Fruit fly (Drosophila melanogaster): ENCODE data around the gene Rhau.
A peak's percentile ranks its signal among the peaks of the same experiment; 100 is the strongest.

Rhau gene

DNA sequence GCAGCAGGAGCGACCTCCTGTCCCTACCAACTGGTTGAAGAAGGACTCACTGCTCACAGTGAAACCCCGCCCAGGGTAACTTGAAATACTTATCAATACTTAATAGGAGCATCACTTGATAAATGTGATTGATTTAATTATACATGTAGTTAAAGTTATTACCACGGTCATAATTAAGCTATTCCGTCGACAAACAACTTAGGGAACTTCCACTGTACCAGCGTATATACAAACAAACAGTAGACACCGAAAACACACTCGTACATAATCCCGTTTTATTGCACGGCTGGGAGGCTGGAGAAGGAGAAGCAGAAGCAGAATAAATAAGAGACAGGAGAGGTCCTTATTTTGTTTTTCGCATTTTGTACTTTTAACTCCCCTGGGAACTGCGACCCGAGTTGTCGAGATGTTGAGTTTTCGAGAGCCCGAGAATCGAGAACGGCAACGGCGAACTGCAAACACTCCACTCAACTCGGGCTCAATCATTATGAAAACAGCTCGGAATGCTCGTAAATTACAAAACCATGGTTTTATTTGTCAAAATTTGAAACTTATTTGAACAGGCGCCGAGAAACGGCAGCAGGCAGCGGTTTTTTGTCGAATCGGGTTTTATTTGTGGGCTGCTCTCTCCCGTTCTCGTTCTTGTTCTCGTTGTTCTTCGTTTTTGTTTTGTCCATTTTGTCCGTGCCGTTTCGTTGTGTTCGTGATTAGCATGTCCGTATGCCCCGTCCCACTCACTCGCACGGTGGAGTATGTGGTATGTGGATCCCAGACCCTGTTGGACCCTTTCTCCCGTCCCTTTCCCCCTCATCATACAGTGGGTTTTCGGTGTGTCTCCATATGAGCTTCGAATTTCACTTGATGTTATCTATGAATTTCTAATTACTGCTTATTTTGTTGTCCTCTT, 42.5 kb upstream of the Rhau start (continued):
- peak; percentile 59; the same call in 1 of the 2 replicates for TF ChIP-seq Awh (GFP tag; IDR thresholded peaks at IDR 0.05)
- no peak for TF ChIP-seq hkb (optimal IDR thresholded peaks at IDR 0.05)
- TF ChIP-seq hkb (GFP tag; IDR thresholded peaks at IDR 0.05) = peak; percentile 77
- peak; percentile 47 for TF ChIP-seq slou (GFP tag; optimal IDR thresholded peaks at IDR 0.05)
- peak; percentile 65 for TF ChIP-seq CG17385 (GFP tag; optimal IDR thresholded peaks at IDR 0.05)
- TF ChIP-seq B-H2 (GFP tag; optimal IDR thresholded peaks at IDR 0.05) = peak; percentile 78
- TF ChIP-seq ind (GFP tag; optimal IDR thresholded peaks at IDR 0.05) = peak; percentile 77
- TF ChIP-seq CG3065 (GFP tag; optimal IDR thresholded peaks at IDR 0.05) = no peak
- peak; percentile 36 for TF ChIP-seq CG8388 (GFP tag; optimal IDR thresholded peaks at IDR 0.05)
- TF ChIP-seq CG10431 (GFP tag; optimal IDR thresholded peaks at IDR 0.05) = no peak
- TF ChIP-seq unpg (GFP tag; optimal IDR thresholded peaks at IDR 0.05) = peak; percentile 77
- peak; percentile 72 for TF ChIP-seq Aef1 (GFP tag; IDR thresholded peaks at IDR 0.05)
- 0 out of 2 replicates have a peak, but pooled peaks have one; percentile 20 for TF ChIP-seq CkIIα-i1 (GFP tag; IDR thresholded peaks at IDR 0.05)
- no peak for TF ChIP-seq Opbp (GFP tag; IDR thresholded peaks at IDR 0.05; ENCODE audit: partially characterized antibody)
- TF ChIP-seq gce (GFP tag; IDR thresholded peaks at IDR 0.05) = peak; percentile 71; the same call in 1 of the 3 replicates
- TF ChIP-seq Deaf1 (tag; optimal IDR thresholded peaks at IDR 0.05) = peak; percentile 77
- TF ChIP-seq CG7839 (tag; optimal IDR thresholded peaks at IDR 0.05) = peak; percentile 85
- peak; percentile 57 for TF ChIP-seq Ssrp (tag; optimal IDR thresholded peaks at IDR 0.05)
- peak; percentile 72 for TF ChIP-seq bcd (GFP tag; optimal IDR thresholded peaks at IDR 0.05)
- peak; percentile 56 for TF ChIP-seq shn (GFP tag; optimal IDR thresholded peaks at IDR 0.05)
- TF ChIP-seq CG4730 (GFP tag; IDR thresholded peaks at IDR 0.05) = peak; percentile 62
- no peak for TF ChIP-seq amos (GFP tag; IDR thresholded peaks at IDR 0.05; ENCODE audit: partially characterized antibody)
- TF ChIP-seq aop (GFP tag; IDR thresholded peaks at IDR 0.05) = no peak
- TF ChIP-seq CG9876 (GFP tag; optimal IDR thresholded peaks at IDR 0.05) = peak; percentile 51
- TF ChIP-seq PHDP (tag; optimal IDR thresholded peaks at IDR 0.05) = peak; percentile 78
- peak; percentile 9 for TF ChIP-seq CG5180 (GFP tag; optimal IDR thresholded peaks at IDR 0.05)
- TF ChIP-seq z (GFP tag; IDR thresholded peaks at IDR 0.05) = peak; percentile 86
- peak; percentile 63 for TF ChIP-seq CG17829 (tag; optimal IDR thresholded peaks at IDR 0.05)
- TF ChIP-seq MESR4 (GFP tag; optimal IDR thresholded peaks at IDR 0.05) = peak; percentile 21
- peak; percentile 68 for TF ChIP-seq Oaz (GFP tag; IDR thresholded peaks at IDR 0.05)
- no peak for TF ChIP-seq CG15479 (GFP tag; optimal IDR thresholded peaks at IDR 0.05)
- no peak; the same call in 1 of the 2 replicates for TF ChIP-seq CG9215 (GFP tag; IDR thresholded peaks at IDR 0.05)
- TF ChIP-seq gcm2 (GFP tag; optimal IDR thresholded peaks at IDR 0.05) = no peak
- TF ChIP-seq CG14014 (GFP tag; IDR thresholded peaks at IDR 0.05) = peak; percentile 82
- TF ChIP-seq CG12219 (GFP tag; optimal IDR thresholded peaks at IDR 0.05) = peak; percentile 75
- TF ChIP-seq CG6683 (GFP tag; optimal IDR thresholded peaks at IDR 0.05) = peak; percentile 54
- no peak for TF ChIP-seq ab (GFP tag; optimal IDR thresholded peaks at IDR 0.05)
- TF ChIP-seq Hr3 (GFP tag; optimal IDR thresholded peaks at IDR 0.05) = peak; percentile 60
- peak; percentile 67 for TF ChIP-seq nmo (GFP tag; optimal IDR thresholded peaks at IDR 0.05)
- TF ChIP-seq CG9609 (GFP tag; optimal IDR thresholded peaks at IDR 0.05) = peak; percentile 62
- TF ChIP-seq bab2 (GFP tag; optimal IDR thresholded peaks at IDR 0.05) = peak; percentile 74
- peak; percentile 65 to 77 for TF ChIP-seq chif (GFP tag; optimal IDR thresholded peaks at IDR 0.05)
- TF ChIP-seq CG8478 (optimal IDR thresholded peaks at IDR 0.05) = no peak
- TF ChIP-seq dmrt11E (tag; optimal IDR thresholded peaks at IDR 0.05) = peak; percentile 68
- peak; percentile 79 for TF ChIP-seq CG3847 (GFP tag; IDR thresholded peaks at IDR 0.05)
- no peak for TF ChIP-seq Hr78 (GFP tag; optimal IDR thresholded peaks at IDR 0.05)
- no peak for TF ChIP-seq Hmx (GFP tag; optimal IDR thresholded peaks at IDR 0.05)
- peak; percentile 58; the same call in 1 of the 2 replicates for TF ChIP-seq wdn (GFP tag; IDR thresholded peaks at IDR 0.05)
- peak; percentile 40 for TF ChIP-seq CG4282 (GFP tag; optimal IDR thresholded peaks at IDR 0.05)

All from whole organism, embryonic.